2 fruit fly cellular contexts compared by ENCODE assay signal in genomic region chr2L:14697938-14698337, dm6.
TF ChIP-seq lines count a peak whose summit lies in the region.

No protein-coding gene starts in this region.

TF ChIP-seq in whole organism, embryonic, 481 proteins besides CTCF, POLR2A, EP300 and RAD21 (continued from another document and continues in another):
- TF ChIP-seq CG12391 (tag; optimal IDR thresholded peaks at IDR 0.05; lab: Kevin White, UChicago) (peak; percentile 6), CG9727 (GFP tag; optimal IDR thresholded peaks at IDR 0.05; lab: Kevin White, UChicago) (no peak), gem (tag; optimal IDR thresholded peaks at IDR 0.05; lab: Kevin White, UChicago) (peak; percentile 52), Lhr (GFP tag; optimal IDR thresholded peaks at IDR 0.05; lab: Kevin White, UChicago) (no peak), bsh (GFP tag; optimal IDR thresholded peaks at IDR 0.05; lab: Kevin White, UChicago) (peak in 1 of 2 experiments; percentile 15), z (GFP tag; IDR thresholded peaks at IDR 0.05; lab: Robert Waterston, UW) (no peak), HLH4C (GFP tag; IDR thresholded peaks at IDR 0.05; lab: Robert Waterston, UW; ENCODE audit: partially characterized antibody) (no peak), CG14050 (GFP tag; IDR thresholded peaks at IDR 0.05; lab: Robert Waterston, UW) (no peak), abd-A (tag; optimal IDR thresholded peaks at IDR 0.05; lab: Kevin White, UChicago) (no peak), cwo (GFP tag; optimal IDR thresholded peaks at IDR 0.05; lab: Kevin White, UChicago) (no peak), eve (GFP tag; optimal IDR thresholded peaks at IDR 0.05; lab: Kevin White, UChicago) (no peak), CG8281 (tag; optimal IDR thresholded peaks at IDR 0.05; lab: Kevin White, UChicago) (peak; percentile 49), sc (optimal IDR thresholded peaks at IDR 0.05; lab: Kevin White, UChicago) (no peak), sc (GFP tag; optimal IDR thresholded peaks at IDR 0.05; lab: Kevin White, UChicago) (no peak), amos (GFP tag; IDR thresholded peaks at IDR 0.05; lab: Robert Waterston, UW; ENCODE audit: partially characterized antibody) (no peak), dmrt11E (tag; optimal IDR thresholded peaks at IDR 0.05; lab: Kevin White, UChicago) (no peak), Deaf1 (tag; optimal IDR thresholded peaks at IDR 0.05; lab: Kevin White, UChicago) (no peak), Hr3 (GFP tag; optimal IDR thresholded peaks at IDR 0.05; lab: Kevin White, UChicago) (no peak), YL-1 (GFP tag; optimal IDR thresholded peaks at IDR 0.05; lab: Kevin White, UChicago) (no peak), croc (GFP tag; conservative IDR thresholded peaks at IDR 0.05; lab: Robert Waterston, UW) (no peak), CG6683 (GFP tag; optimal IDR thresholded peaks at IDR 0.05; lab: Kevin White, UChicago) (no peak), zfh1 (GFP tag; IDR thresholded peaks at IDR 0.05; lab: Robert Waterston, UW) (no peak), CG11456 (GFP tag; IDR thresholded peaks at IDR 0.05; lab: Robert Waterston, UW) (no peak), Ravus (GFP tag; IDR thresholded peaks at IDR 0.05; lab: Robert Waterston, UW) (no peak), emc (GFP tag; optimal IDR thresholded peaks at IDR 0.05; lab: Kevin White, UChicago) (no peak), Asciz (GFP tag; optimal IDR thresholded peaks at IDR 0.05; lab: Kevin White, UChicago) (no peak), CG17359 (tag; optimal IDR thresholded peaks at IDR 0.05; lab: Kevin White, UChicago) (peak; percentile 9), lab (GFP tag; optimal IDR thresholded peaks at IDR 0.05; lab: Kevin White, UChicago) (peak; percentile 15), org-1 (GFP tag; optimal IDR thresholded peaks at IDR 0.05; lab: Kevin White, UChicago) (no peak), CG2678 (tag; optimal IDR thresholded peaks at IDR 0.05; lab: Kevin White, UChicago) (peak; percentile 38), CG11247 (GFP tag; IDR thresholded peaks at IDR 0.05; lab: Robert Waterston, UW) (no peak), CG3065 (GFP tag; optimal IDR thresholded peaks at IDR 0.05; lab: Kevin White, UChicago) (no peak), p53 (GFP tag; optimal IDR thresholded peaks at IDR 0.05; lab: Kevin White, UChicago) (no peak), CG6272 (GFP tag; IDR thresholded peaks at IDR 0.05; lab: Robert Waterston, UW) (no peak), Eip74EF (GFP tag; optimal IDR thresholded peaks at IDR 0.05; lab: Kevin White, UChicago) (peak in 1 of 2 experiments; percentile 40), CG8944 (GFP tag; optimal IDR thresholded peaks at IDR 0.05; lab: Kevin White, UChicago) (no peak), Dll (GFP tag; IDR thresholded peaks at IDR 0.05; lab: Robert Waterston, UW; ENCODE audit: partially characterized antibody) (no peak), tll (GFP tag; optimal IDR thresholded peaks at IDR 0.05; lab: Kevin White, UChicago) (no peak), vfl (GFP tag; optimal IDR thresholded peaks at IDR 0.05; lab: Kevin White, UChicago) (no peak), lbe (GFP tag; optimal IDR thresholded peaks at IDR 0.05; lab: Kevin White, UChicago) (no peak), salm (tag; optimal IDR thresholded peaks at IDR 0.05; lab: Kevin White, UChicago) (no peak), CG10147 (GFP tag; optimal IDR thresholded peaks at IDR 0.05; lab: Kevin White, UChicago) (no peak), ssp (GFP tag; IDR thresholded peaks at IDR 0.05; lab: Robert Waterston, UW) (no peak), phol (tag; optimal IDR thresholded peaks at IDR 0.05; lab: Kevin White, UChicago) (peak; percentile 16), MBD-R2 (GFP tag; IDR thresholded peaks at IDR 0.05; lab: Robert Waterston, UW) (no peak), CG17829 (tag; optimal IDR thresholded peaks at IDR 0.05; lab: Kevin White, UChicago) (no peak), CG32772 (GFP tag; IDR thresholded peaks at IDR 0.05; lab: Robert Waterston, UW) (no peak), jing (GFP tag; optimal IDR thresholded peaks at IDR 0.05; lab: Kevin White, UChicago) (no peak), Scr (GFP tag; IDR thresholded peaks at IDR 0.05; lab: Robert Waterston, UW; ENCODE audit: partially characterized antibody) (no peak), Side (GFP tag; optimal IDR thresholded peaks at IDR 0.05; lab: Kevin White, UChicago) (no peak), CG10462 (GFP tag; optimal IDR thresholded peaks at IDR 0.05; lab: Kevin White, UChicago) (no peak), CG7271 (tag; optimal IDR thresholded peaks at IDR 0.05; lab: Kevin White, UChicago) (no peak), CG9609 (GFP tag; optimal IDR thresholded peaks at IDR 0.05; lab: Kevin White, UChicago) (no peak), CG13296 (GFP tag; optimal IDR thresholded peaks at IDR 0.05; lab: Kevin White, UChicago) (no peak), nmo (GFP tag; optimal IDR thresholded peaks at IDR 0.05; lab: Kevin White, UChicago) (no peak), CG17912 (GFP tag; optimal IDR thresholded peaks at IDR 0.05; lab: Kevin White, UChicago) (no peak), stc (GFP tag; IDR thresholded peaks at IDR 0.05; lab: Robert Waterston, UW) (peak; percentile 40; the same call in 1 of the 2 replicates), Dref (GFP tag; IDR thresholded peaks at IDR 0.05; lab: Robert Waterston, UW) (no peak), CG3995 (GFP tag; optimal IDR thresholded peaks at IDR 0.05; lab: Kevin White, UChicago) (no peak), row (GFP tag; IDR thresholded peaks at IDR 0.05; lab: Robert Waterston, UW) (peak; percentile 54; the same call in 1 of the 3 replicates), ind (GFP tag; optimal IDR thresholded peaks at IDR 0.05; lab: Kevin White, UChicago) (no peak), NK7.1 (GFP tag; optimal IDR thresholded peaks at IDR 0.05; lab: Kevin White, UChicago) (no peak), CG1603 (tag; optimal IDR thresholded peaks at IDR 0.05; lab: Kevin White, UChicago) (no peak), D19A (tag; optimal IDR thresholded peaks at IDR 0.05; lab: Kevin White, UChicago) (peak; percentile 3), nerfin-2 (GFP tag; IDR thresholded peaks at IDR 0.05; lab: Robert Waterston, UW; ENCODE audit: partially characterized antibody) (no peak), kay (GFP tag; optimal IDR thresholded peaks at IDR 0.05; lab: Kevin White, UChicago) (no peak), CG10565 (GFP tag; optimal IDR thresholded peaks at IDR 0.05; lab: Kevin White, UChicago) (no peak), CG33213 (GFP tag; optimal IDR thresholded peaks at IDR 0.05; lab: Kevin White, UChicago) (no peak), aop (GFP tag; IDR thresholded peaks at IDR 0.05; lab: Robert Waterston, UW) (no peak)

TF ChIP-seq in whole organism, prepupa, 60 proteins besides CTCF, POLR2A, EP300 and RAD21 (continued from another document):
- TF ChIP-seq CG6808 (GFP tag; optimal IDR thresholded peaks at IDR 0.05; lab: Kevin White, UChicago) (no peak), dac (GFP tag; optimal IDR thresholded peaks at IDR 0.05; lab: Kevin White, UChicago) (no peak), Hr4 (GFP tag; optimal IDR thresholded peaks at IDR 0.05; lab: Kevin White, UChicago) (peak; percentile 45), salr (GFP tag; optimal IDR thresholded peaks at IDR 0.05; lab: Kevin White, UChicago) (no peak), Lpt (GFP tag; optimal IDR thresholded peaks at IDR 0.05; lab: Kevin White, UChicago) (no peak), Sox14 (GFP tag; optimal IDR thresholded peaks at IDR 0.05; lab: Kevin White, UChicago) (no peak), OdsH (GFP tag; optimal IDR thresholded peaks at IDR 0.05; lab: Kevin White, UChicago) (no peak), achi (GFP tag; optimal IDR thresholded peaks at IDR 0.05; lab: Kevin White, UChicago) (peak; percentile 10), CG6276 (GFP tag; optimal IDR thresholded peaks at IDR 0.05; lab: Kevin White, UChicago) (peak; percentile 37), topi (GFP tag; optimal IDR thresholded peaks at IDR 0.05; lab: Kevin White, UChicago) (no peak), CG8119 (GFP tag; IDR thresholded peaks at IDR 0.05; lab: Robert Waterston, UW) (no peak), CG31627 (GFP tag; optimal IDR thresholded peaks at IDR 0.05; lab: Kevin White, UChicago) (no peak), Sox15 (GFP tag; optimal IDR thresholded peaks at IDR 0.05; lab: Kevin White, UChicago) (no peak), svp (GFP tag; lab: Kevin White, UChicago) (peak; percentile 62), CG8632 (GFP tag; optimal IDR thresholded peaks at IDR 0.05; lab: Kevin White, UChicago) (peak; percentile 8), Hr38 (GFP tag; optimal IDR thresholded peaks at IDR 0.05; lab: Kevin White, UChicago) (no peak), CG4318 (GFP tag; optimal IDR thresholded peaks at IDR 0.05; lab: Kevin White, UChicago) (peak; percentile 29), dsx (GFP tag; optimal IDR thresholded peaks at IDR 0.05; lab: Kevin White, UChicago; ENCODE audit: poor library complexity, severe bottlenecking) (no peak), net (GFP tag; optimal IDR thresholded peaks at IDR 0.05; lab: Kevin White, UChicago) (peak; percentile 47), CG3919 (GFP tag; optimal IDR thresholded peaks at IDR 0.05; lab: Kevin White, UChicago) (no peak), acj6 (GFP tag; optimal IDR thresholded peaks at IDR 0.05; lab: Kevin White, UChicago) (peak; percentile 1), CG11902 (GFP tag; optimal IDR thresholded peaks at IDR 0.05; lab: Kevin White, UChicago) (no peak), CG6792 (GFP tag; optimal IDR thresholded peaks at IDR 0.05; lab: Kevin White, UChicago) (peak; percentile 16), CG16779 (tag; optimal IDR thresholded peaks at IDR 0.05; lab: Kevin White, UChicago) (no peak), CG6163 (GFP tag; IDR thresholded peaks at IDR 0.05; lab: Robert Waterston, UW) (no peak), spab (GFP tag; optimal IDR thresholded peaks at IDR 0.05; lab: Kevin White, UChicago) (no peak), pdm3 (GFP tag; optimal IDR thresholded peaks at IDR 0.05; lab: Kevin White, UChicago) (peak; percentile 31), CG15336 (GFP tag; IDR thresholded peaks at IDR 0.05; lab: Robert Waterston, UW) (peak; percentile 55; the same call in 1 of the 2 replicates), CG11762 (GFP tag; optimal IDR thresholded peaks at IDR 0.05; lab: Kevin White, UChicago; ENCODE audit: insufficient read depth) (peak; percentile 1), CG7368 (GFP tag; optimal IDR thresholded peaks at IDR 0.05; lab: Kevin White, UChicago) (no peak), Hr39 (GFP tag; optimal IDR thresholded peaks at IDR 0.05; lab: Kevin White, UChicago) (no peak), CG10669 (GFP tag; optimal IDR thresholded peaks at IDR 0.05; lab: Kevin White, UChicago) (no peak), Smox (GFP tag; optimal IDR thresholded peaks at IDR 0.05; lab: Kevin White, UChicago) (peak; percentile 24), fkh (GFP tag; optimal IDR thresholded peaks at IDR 0.05; lab: Kevin White, UChicago) (no peak), Sox102F (GFP tag; optimal IDR thresholded peaks at IDR 0.05; lab: Kevin White, UChicago) (peak; percentile 14), fd59A (GFP tag; optimal IDR thresholded peaks at IDR 0.05; lab: Kevin White, UChicago) (no peak)
